Fruit fly (Drosophila melanogaster) whole organism, wandering third instar larva: ENCODE data around the gene AstA.

Experiments
- OdsH ChIP-seq: fragments of 200-800 bp; sonication (Bioruptor generic); optimal IDR thresholded peaks from 2 replicates; lab custom pipeline; 2016; ENCODE audit warnings: missing biosample characterization, mild to moderate bottlenecking, missing genetic modification characterization
- h ChIP-seq: fragments of 200-800 bp; sonication (Bioruptor generic); optimal IDR thresholded peaks from 3 replicates; lab custom pipeline; 2016; ENCODE audit warnings: missing biosample characterization, mild to moderate bottlenecking, missing genetic modification characterization

DNA sequence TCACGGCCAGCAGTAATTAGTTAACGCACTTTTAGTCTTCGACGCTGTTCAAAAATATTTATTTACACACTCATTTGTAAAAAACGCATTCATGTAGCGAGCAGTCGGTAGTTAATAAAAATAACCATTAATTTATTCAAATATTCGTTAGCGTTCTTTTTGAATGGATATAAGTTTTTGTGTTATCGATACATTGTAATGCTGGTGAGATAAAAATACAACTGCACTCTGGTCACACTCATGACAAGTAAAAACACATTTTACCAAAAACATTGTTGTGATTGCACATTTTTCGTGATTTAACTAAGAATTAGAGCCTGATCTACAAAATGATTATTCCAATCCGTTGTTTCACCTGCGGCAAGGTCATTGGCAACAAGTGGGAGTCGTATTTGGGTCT is 47.6 kb downstream of the AstA start, which contains the start of gene Polr2L:
- no peak for TF ChIP-seq OdsH (GFP tag; lab: Kevin White, UChicago)
- no peak for TF ChIP-seq h (GFP tag; lab: Kevin White, UChicago)
